Worm (Caenorhabditis elegans) whole organism, L4 larva: ENCODE results near the gene nhr-66.

Experiments used
- D1046.2 ChIP-seq: fragments of 200-800 bp; sonication (Bioruptor generic); IDR thresholded peaks from 2 replicates; pipeline ENCODE4 v1.3.6; 2022; ENCODE audit warnings: missing genetic modification characterization, missing compliant biosample characterization
- F26F4.8 ChIP-seq: fragments of 200-800 bp; sonication (Bioruptor generic); conservative IDR thresholded peaks from 2 replicates; pipeline ENCODE4 v1.3.6; 2022; ENCODE audit warnings: missing genetic modification characterization, missing compliant biosample characterization
- F37D6.2 ChIP-seq: sonication (generic microtip); optimal IDR thresholded peaks from 2 replicates; lab custom pipeline; 2016; ENCODE audit warnings: mild to moderate bottlenecking, missing genetic modification characterization, missing compliant biosample characterization
- F44E2.7 ChIP-seq: fragments of 200-800 bp; sonication (Bioruptor generic); IDR thresholded peaks from 2 replicates; pipeline ENCODE4 v2.1.2; 2022; ENCODE audit warnings: missing genetic modification characterization, missing compliant biosample characterization
- F49E8.2 ChIP-seq: sonication (generic microtip); optimal IDR thresholded peaks from 2 replicates; lab custom pipeline; 2016; ENCODE audit warnings: missing compliant biosample characterization, mild to moderate bottlenecking, missing genetic modification characterization, borderline replicate concordance
- R02D3.7 ChIP-seq: fragments of 150-350 bp; sonication (generic microtip); optimal IDR thresholded peaks from 3 replicates; lab custom pipeline; 2014; ENCODE audit warnings: missing biosample characterization, missing genetic modification characterization
- Y105C5A.15 ChIP-seq: fragments of 200-800 bp; sonication (Bioruptor generic); IDR thresholded peaks from 2 replicates; pipeline ENCODE4 v1.3.6; 2022; ENCODE audit warnings: missing genetic modification characterization, missing compliant biosample characterization
- Y48G9A.11 ChIP-seq: fragments of 200-800 bp; sonication (Bioruptor generic); IDR thresholded peaks from 2 replicates; pipeline ENCODE4 v1.3.6; 2022; ENCODE audit warnings: missing genetic modification reagents, missing genetic modification characterization, missing compliant biosample characterization
- Y75B8A.6 ChIP-seq: fragments of 200-800 bp; sonication (Bioruptor generic); IDR thresholded peaks from 2 replicates; pipeline ENCODE4 v1.3.6; 2022; ENCODE audit warnings: missing genetic modification reagents, missing genetic modification characterization, missing compliant biosample characterization
- ZK546.5 ChIP-seq, 2 experiments: sonication (generic microtip); optimal IDR thresholded peaks; 2 replicates each; lab custom pipeline; 2017; ENCODE audit warnings: missing biosample characterization in 2 of 2, missing genetic modification characterization in 2 of 2
- aha-1 ChIP-seq: fragments of 150-350 bp; peaks from one replicate; lab custom pipeline; 2014; ENCODE audit warnings: missing biosample characterization, missing genetic modification characterization
- ama-1 ChIP-seq: fragments of 150-350 bp; optimal IDR thresholded peaks from 2 replicates; lab custom pipeline; 2014; ENCODE audit warnings: inconsistent platforms, mixed read lengths
- arid-1 ChIP-seq: fragments of 200-800 bp; sonication (Bioruptor generic); conservative IDR thresholded peaks from 2 replicates; pipeline ENCODE4 v1.3.6; 2022; ENCODE audit warnings: missing genetic modification reagents, missing genetic modification characterization, missing compliant biosample characterization
- ceh-28 ChIP-seq: fragments of 150-350 bp; optimal IDR thresholded peaks from 2 replicates; lab custom pipeline; 2014; ENCODE audit warnings: missing biosample characterization, missing genetic modification reagents, missing genetic modification characterization
- ces-1 ChIP-seq: fragments of 150-350 bp; sonication (generic microtip); optimal IDR thresholded peaks from 4 replicates; lab custom pipeline; 2014; ENCODE audit warnings: missing biosample characterization, missing genetic modification reagents, missing genetic modification characterization
- daf-12 ChIP-seq: fragments of 150-350 bp; optimal IDR thresholded peaks from 2 replicates; lab custom pipeline; 2014; ENCODE audit warnings: missing biosample characterization, missing genetic modification reagents, missing genetic modification characterization
- dmd-6 ChIP-seq: fragments of 200-800 bp; sonication (Bioruptor generic); IDR thresholded peaks from 2 replicates; pipeline ENCODE4 v1.3.6; 2022; ENCODE audit warnings: missing genetic modification reagents, missing genetic modification characterization, missing compliant biosample characterization
- duxl-1 ChIP-seq: sonication (generic microtip); optimal IDR thresholded peaks from 2 replicates; lab custom pipeline; 2016; ENCODE audit warnings: mild to moderate bottlenecking, missing genetic modification characterization, moderate library complexity, missing compliant biosample characterization; ENCODE audit not compliant: poor library complexity
- fos-1 ChIP-seq: fragments of 150-350 bp; optimal IDR thresholded peaks from 2 replicates; lab custom pipeline; 2014; ENCODE audit warnings: missing biosample characterization, missing genetic modification characterization
- hif-1 ChIP-seq, 2 experiments: sonication (generic microtip); optimal IDR thresholded peaks; 2 replicates each; lab custom pipeline; 2016 to 2017; ENCODE audit warnings: missing compliant biosample characterization in 2 of 2, missing genetic modification characterization in 2 of 2, missing genetic modification reagents in 2 of 2, missing genotype in 2 of 2, mild to moderate bottlenecking in 1 of 2
- lim-7 ChIP-seq: fragments of 200-800 bp; sonication (Bioruptor generic); IDR thresholded peaks from 2 replicates; pipeline ENCODE4 v1.3.6; 2022; ENCODE audit warnings: missing genetic modification characterization, missing compliant biosample characterization
- lin-1 ChIP-seq: fragments of 200-800 bp; sonication (Bioruptor generic); IDR thresholded peaks from 2 replicates; pipeline ENCODE4 v1.3.6; 2022; ENCODE audit warnings: missing genetic modification reagents, missing genetic modification characterization, missing compliant biosample characterization
- mep-1 ChIP-seq: fragments of 150-350 bp; sonication (generic microtip); optimal IDR thresholded peaks from 3 replicates; lab custom pipeline; 2014; ENCODE audit warnings: missing biosample characterization, missing genetic modification characterization
- mxl-2 ChIP-seq: fragments of 200-800 bp; sonication (Bioruptor generic); conservative IDR thresholded peaks from 2 replicates; pipeline ENCODE4 v1.3.6; 2022; ENCODE audit warnings: missing genetic modification reagents, missing genetic modification characterization, missing compliant biosample characterization
- nhr-10 ChIP-seq: fragments of 150-350 bp; optimal IDR thresholded peaks from 2 replicates; lab custom pipeline; 2014; ENCODE audit warnings: missing biosample characterization, missing genetic modification characterization
- nhr-102 ChIP-seq: sonication (generic microtip); optimal IDR thresholded peaks from 2 replicates; lab custom pipeline; 2016; ENCODE audit warnings: mild to moderate bottlenecking, missing genetic modification characterization, moderate library complexity, missing compliant biosample characterization
- nhr-237 ChIP-seq: sonication (generic microtip); optimal IDR thresholded peaks from 2 replicates; lab custom pipeline; 2017; ENCODE audit warnings: missing biosample characterization, missing genetic modification characterization
- nhr-25 ChIP-seq: sonication (generic microtip); optimal IDR thresholded peaks from 2 replicates; lab custom pipeline; 2017; ENCODE audit warnings: missing genetic modification characterization, mild to moderate bottlenecking, missing compliant biosample characterization, antibody characterized with exemption, moderate library complexity, borderline replicate concordance; ENCODE audit not compliant: insufficient read depth
- nhr-42 ChIP-seq: fragments of 200-800 bp; sonication (Bioruptor generic); IDR thresholded peaks from 2 replicates; pipeline ENCODE4 v1.3.6; 2022; ENCODE audit warnings: missing genetic modification characterization, missing compliant biosample characterization
- nhr-77 ChIP-seq: fragments of 150-350 bp; optimal IDR thresholded peaks from 2 replicates; lab custom pipeline; 2014; ENCODE audit warnings: missing biosample characterization, missing genetic modification characterization
- pha-4 ChIP-seq, 2 experiments: fragments of 150-350 bp in 1 of 2; fragments of 200-800 bp in 1 of 2; sonication (Bioruptor generic) in 1 of 2; IDR thresholded peaks in 1 of 2; optimal IDR thresholded peaks in 1 of 2; 2 replicates each; pipeline versions ENCODE4 v1.3.6 to Lab custom; 2014 to 2022; ENCODE audit warnings: missing genetic modification characterization in 2 of 2, missing genetic modification reagents in 2 of 2, missing biosample characterization in 1 of 2, missing compliant biosample characterization in 1 of 2
- php-3 ChIP-seq: fragments of 200-800 bp; sonication (Bioruptor generic); IDR thresholded peaks from 2 replicates; pipeline ENCODE4 v1.3.6; 2022; ENCODE audit warnings: missing genetic modification reagents, missing genetic modification characterization, missing compliant biosample characterization
- pqm-1 ChIP-seq: sonication (generic microtip); optimal IDR thresholded peaks from 2 replicates; lab custom pipeline; 2017; ENCODE audit warnings: missing biosample characterization, missing genetic modification characterization
- set-16 ChIP-seq: fragments of 200-800 bp; sonication (Bioruptor generic); IDR thresholded peaks from 2 replicates; pipeline ENCODE4 v1.3.6; 2022; ENCODE audit warnings: missing genetic modification reagents, missing genetic modification characterization, missing compliant biosample characterization
- spr-3 ChIP-seq: fragments of 200-800 bp; sonication (Bioruptor generic); optimal IDR thresholded peaks from 2 replicates; lab custom pipeline; 2018; ENCODE audit warnings: mild to moderate bottlenecking, missing genetic modification characterization, missing compliant biosample characterization
- unc-62 ChIP-seq, 3 experiments: fragments of 150-350 bp in 1 of 3; sonication (generic microtip); optimal IDR thresholded peaks in 2 of 3; peaks in 1 of 3; 1 replicate in 1 of 3; 2 replicates in 2 of 3; lab custom pipeline; 2014 to 2017; ENCODE audit warnings: missing biosample characterization in 3 of 3, missing genetic modification characterization in 3 of 3, missing genetic modification reagents in 3 of 3, missing genotype in 1 of 3
- ztf-7 ChIP-seq: fragments of 150-350 bp; optimal IDR thresholded peaks from 2 replicates; lab custom pipeline; 2014; ENCODE audit warnings: missing biosample characterization, missing genetic modification characterization

nhr-66 gene

ce11 chrIV:8199274-8199673, 37.1 kb downstream of the nhr-66 start:
- peak in 1 of 2 experiments; percentile 86 for TF ChIP-seq unc-62 (GFP tag; optimal IDR thresholded peaks at IDR 0.05 in 1 of 2; lab: Kevin White, UChicago)
- TF ChIP-seq unc-62 (tag; optimal IDR thresholded peaks at IDR 0.05; lab: Kevin White, UChicago) = no peak
- TF ChIP-seq F26F4.8 (GFP tag; lab: Robert Waterston, UW) = no peak
- no peak for TF ChIP-seq dmd-6 (GFP tag; lab: Robert Waterston, UW)
- TF ChIP-seq mep-1 (tag; lab: Kevin White, UChicago) = no peak
- no peak for TF ChIP-seq lin-1
- no peak for TF ChIP-seq ztf-7 (tag; lab: Kevin White, UChicago)
- no peak for TF ChIP-seq Y75B8A.6 (GFP tag; lab: Robert Waterston, UW)
- no peak for TF ChIP-seq spr-3 (GFP tag; lab: Kevin White, UChicago)

- no peak for TF ChIP-seq nhr-25 (tag; lab: Kevin White, UChicago)
- no peak for TF ChIP-seq duxl-1 (tag; lab: Kevin White, UChicago)
- no peak for TF ChIP-seq mxl-2 (GFP tag; lab: Robert Waterston, UW)
- no peak for TF ChIP-seq ama-1 (lab: Kevin White, UChicago)
- TF ChIP-seq F49E8.2 = no peak
- TF ChIP-seq R02D3.7 (tag; lab: Kevin White, UChicago) = no peak
- TF ChIP-seq lim-7 (GFP tag; lab: Robert Waterston, UW) = no peak
- no peak for TF ChIP-seq pqm-1 (tag; lab: Kevin White, UChicago)
- no peak for TF ChIP-seq php-3 (GFP tag; lab: Robert Waterston, UW)
- no peak for TF ChIP-seq nhr-237
- TF ChIP-seq ZK546.5 (tag; optimal IDR thresholded peaks at IDR 0.05; lab: Kevin White, UChicago) = no peak
These were observed 37.6 kb downstream of the nhr-66 start, which contains the start of gene wsp-1 for ce11 chrIV:8198851-8199250. wsp-1 (minus strand) TSS chrIV:8198951.

DNA sequence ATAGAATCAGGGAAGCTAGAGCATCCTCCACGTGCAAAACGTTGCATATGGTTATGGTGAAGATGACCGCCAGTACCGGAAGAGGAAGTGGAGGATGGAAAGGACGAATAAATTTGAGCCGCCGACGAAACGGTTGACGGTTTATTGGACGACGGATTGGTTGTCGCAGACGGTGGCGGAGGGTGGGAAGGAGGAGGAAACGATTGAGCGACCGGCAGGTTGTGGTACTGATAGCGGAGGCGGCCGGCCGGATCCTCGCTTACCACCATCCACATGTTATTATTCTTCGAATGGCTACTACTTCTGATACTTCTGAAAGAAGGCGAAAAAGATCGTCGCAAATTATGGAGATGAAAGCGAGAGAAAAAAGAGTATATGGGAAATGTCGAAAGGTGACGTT, 43.5 kb downstream of the nhr-66 start:
- TF ChIP-seq aha-1 (tag; lab: Kevin White, UChicago) (peak; percentile 45), Y48G9A.11 (no peak), pqm-1 (tag; lab: Kevin White, UChicago) (no peak), daf-12 (no peak), D1046.2 (GFP tag; lab: Robert Waterston, UW) (no peak), nhr-42 (GFP tag; lab: Robert Waterston, UW) (no peak), set-16 (GFP tag; lab: Robert Waterston, UW) (peak; percentile 66), hif-1 (tag; optimal IDR thresholded peaks at IDR 0.05; lab: Kevin White, UChicago) (no peak), ztf-7 (tag; lab: Kevin White, UChicago) (no peak)

DNA sequence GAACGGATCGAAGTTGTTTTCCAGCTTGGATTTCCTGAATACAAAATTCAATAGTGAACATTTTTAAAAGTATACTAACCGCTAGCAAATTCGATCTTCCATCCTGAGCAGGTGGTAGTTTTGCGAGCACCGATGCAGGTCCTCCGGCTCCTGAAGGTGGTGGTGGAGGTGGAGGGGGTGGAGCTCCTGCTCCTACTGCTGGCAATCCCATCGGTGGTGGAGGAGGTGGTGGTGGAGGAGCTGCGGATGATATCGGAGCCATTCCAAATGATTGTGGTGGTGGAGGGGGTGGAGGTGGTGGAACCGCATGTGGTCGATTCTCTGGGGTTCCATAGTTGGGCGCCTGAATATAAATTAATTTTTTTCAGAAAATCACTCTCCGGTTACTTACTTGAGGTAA, 46.7 kb downstream of the nhr-66 start:
- 0 out of 2 replicates have a peak, but pooled peaks have one; percentile 8 for TF ChIP-seq pha-4 (GFP tag; IDR thresholded peaks at IDR 0.05; lab: Robert Waterston, UW)
- no peak for TF ChIP-seq pha-4 (tag; optimal IDR thresholded peaks at IDR 0.05; lab: Kevin White, UChicago)
- TF ChIP-seq mep-1 (tag; lab: Kevin White, UChicago) = no peak
- TF ChIP-seq nhr-10 = no peak
- no peak for TF ChIP-seq F37D6.2
- peak in 1 of 2 experiments; percentile 6 for TF ChIP-seq unc-62 (GFP tag; optimal IDR thresholded peaks at IDR 0.05 in 1 of 2; lab: Kevin White, UChicago)
- TF ChIP-seq unc-62 (tag; optimal IDR thresholded peaks at IDR 0.05; lab: Kevin White, UChicago) = no peak
- TF ChIP-seq set-16 (GFP tag; lab: Robert Waterston, UW) = peak; percentile 95

- TF ChIP-seq unc-62 (GFP tag; optimal IDR thresholded peaks at IDR 0.05 in 1 of 2; lab: Kevin White, UChicago) (peak in 1 of 2 experiments; percentile 98), unc-62 (tag; optimal IDR thresholded peaks at IDR 0.05; lab: Kevin White, UChicago) (no peak), F26F4.8 (GFP tag; lab: Robert Waterston, UW) (no peak), nhr-102 (no peak), F44E2.7 (GFP tag; lab: Robert Waterston, UW) (no peak), ces-1 (no peak), Y105C5A.15 (peak; percentile 7; the same call in 1 of the 2 replicates), fos-1 (no peak), nhr-77 (tag; lab: Kevin White, UChicago) (no peak), arid-1 (GFP tag; lab: Robert Waterston, UW) (0 out of 2 replicates have a peak, but pooled peaks have one; percentile 17), aha-1 (tag; lab: Kevin White, UChicago) (peak; percentile 58), Y48G9A.11 (no peak), ceh-28 (tag; lab: Kevin White, UChicago) (no peak)
These were observed 47.8 kb downstream of the nhr-66 start for ce11 chrIV:8188421-8189112.
